Fruit fly (Drosophila melanogaster) whole organism, prepupa: ENCODE results near the gene CG33322.
A peak's percentile ranks its signal among the peaks of the same experiment; 100 is the strongest.

Experiments
- Blimp-1 ChIP-seq: fragments of 200-800 bp; sonication (Bioruptor generic); optimal IDR thresholded peaks from 3 replicates; lab custom pipeline; 2017; ENCODE audit warnings: missing biosample characterization, missing genetic modification characterization, mild to moderate bottlenecking, moderate library complexity, missing genetic modification reagents
- CG10631 ChIP-seq: fragments of 200-800 bp; sonication (Bioruptor generic); optimal IDR thresholded peaks from 2 replicates; lab custom pipeline; 2016; ENCODE audit warnings: missing biosample characterization, missing genetic modification characterization
- CG10669 ChIP-seq: fragments of 200-800 bp; sonication (Bioruptor generic); optimal IDR thresholded peaks from 3 replicates; lab custom pipeline; 2018; ENCODE audit warnings: missing biosample characterization, mild to moderate bottlenecking, missing genetic modification characterization, moderate library complexity
- CG11294 ChIP-seq: fragments of 200-800 bp; sonication (Bioruptor generic); IDR thresholded peaks from 2 replicates; pipeline ENCODE4 v1.3.6; 2022; ENCODE audit warnings: missing biosample characterization, missing genetic modification characterization
- CG11902 ChIP-seq: fragments of 200-800 bp; sonication (Bioruptor generic); optimal IDR thresholded peaks from 3 replicates; lab custom pipeline; 2016; ENCODE audit warnings: missing biosample characterization, missing genetic modification characterization
- CG16779 ChIP-seq: fragments of 200-800 bp; sonication (Bioruptor generic); optimal IDR thresholded peaks from 3 replicates; lab custom pipeline; 2017; ENCODE audit warnings: missing biosample characterization, mild to moderate bottlenecking, missing genetic modification characterization
- CG3032 ChIP-seq: fragments of 200-800 bp; optimal IDR thresholded peaks from 2 replicates; lab custom pipeline; 2019; ENCODE audit warnings: missing biosample characterization, mild to moderate bottlenecking, missing genetic modification characterization, moderate library complexity
- CG31627 ChIP-seq: fragments of 200-800 bp; sonication (Bioruptor generic); optimal IDR thresholded peaks from 3 replicates; lab custom pipeline; 2016; ENCODE audit warnings: missing biosample characterization, missing genetic modification characterization
- CG32006 ChIP-seq: fragments of 200-800 bp; sonication (Bioruptor generic); optimal IDR thresholded peaks from 3 replicates; lab custom pipeline; 2017; ENCODE audit warnings: missing biosample characterization, mild to moderate bottlenecking, missing genetic modification characterization
- CG34406 ChIP-seq: fragments of 200-800 bp; sonication (Bioruptor generic); optimal IDR thresholded peaks from 3 replicates; lab custom pipeline; 2016; ENCODE audit warnings: missing biosample characterization, missing genetic modification characterization
- CG3919 ChIP-seq: fragments of 200-800 bp; sonication (Bioruptor generic); optimal IDR thresholded peaks from 3 replicates; lab custom pipeline; 2016; ENCODE audit warnings: missing biosample characterization, missing genetic modification characterization
- CG4318 ChIP-seq: fragments of 200-800 bp; sonication (Bioruptor generic); optimal IDR thresholded peaks from 3 replicates; lab custom pipeline; 2017; ENCODE audit warnings: missing biosample characterization, mild to moderate bottlenecking, missing genetic modification characterization
- CG6163 ChIP-seq: fragments of 200-800 bp; sonication (Bioruptor generic); IDR thresholded peaks from 3 replicates; pipeline ENCODE4 v1.3.6; 2022; ENCODE audit warnings: missing biosample characterization, missing genetic modification characterization
- CG6276 ChIP-seq: fragments of 200-800 bp; sonication (Bioruptor generic); optimal IDR thresholded peaks from 2 replicates; lab custom pipeline; 2017; ENCODE audit warnings: missing biosample characterization, mild to moderate bottlenecking, missing genetic modification characterization
- CG6792 ChIP-seq: fragments of 200-800 bp; sonication (Bioruptor generic); optimal IDR thresholded peaks from 3 replicates; lab custom pipeline; 2016; ENCODE audit warnings: missing biosample characterization, missing genetic modification characterization
- CG6808 ChIP-seq: fragments of 200-800 bp; sonication (Bioruptor generic); optimal IDR thresholded peaks from 3 replicates; lab custom pipeline; 2017; ENCODE audit warnings: missing biosample characterization, missing genetic modification characterization, mild to moderate bottlenecking, moderate library complexity, missing genetic modification reagents
- CG6854 ChIP-seq: fragments of 200-800 bp; sonication (Bioruptor generic); optimal IDR thresholded peaks from 2 replicates; lab custom pipeline; 2017; ENCODE audit warnings: missing biosample characterization, mild to moderate bottlenecking, missing genetic modification characterization
- CG8119 ChIP-seq: fragments of 200-800 bp; sonication (Bioruptor generic); IDR thresholded peaks from 3 replicates; pipeline ENCODE4 v1.3.6; 2022; ENCODE audit warnings: missing biosample characterization, missing genetic modification characterization
- CG8319 ChIP-seq: fragments of 200-800 bp; sonication (Bioruptor generic); optimal IDR thresholded peaks from 3 replicates; lab custom pipeline; 2016; ENCODE audit warnings: missing biosample characterization, missing genetic modification characterization
- CG8632 ChIP-seq: fragments of 200-800 bp; sonication (Bioruptor generic); optimal IDR thresholded peaks from 3 replicates; lab custom pipeline; 2016; ENCODE audit warnings: missing biosample characterization, missing genetic modification characterization
- CG9139 ChIP-seq: fragments of 200-800 bp; sonication (Bioruptor generic); optimal IDR thresholded peaks from 3 replicates; lab custom pipeline; 2017; ENCODE audit warnings: missing biosample characterization, mild to moderate bottlenecking, missing genetic modification characterization
- Eip75B ChIP-seq: fragments of 200-800 bp; sonication (Bioruptor generic); optimal IDR thresholded peaks from 3 replicates; lab custom pipeline; 2016; ENCODE audit warnings: missing biosample characterization, missing genetic modification characterization
- Eip78C ChIP-seq: fragments of 200-800 bp; sonication (Bioruptor generic); peaks from one replicate; lab custom pipeline; 2016; ENCODE audit warnings: missing biosample characterization, missing genetic modification characterization
- Ets21C ChIP-seq: fragments of 200-800 bp; sonication (Bioruptor generic); optimal IDR thresholded peaks from 3 replicates; lab custom pipeline; 2016; ENCODE audit warnings: missing biosample characterization, missing genetic modification characterization
- Ets96B ChIP-seq: fragments of 200-800 bp; optimal IDR thresholded peaks from 2 replicates; lab custom pipeline; 2019; ENCODE audit warnings: missing biosample characterization, mild to moderate bottlenecking, missing genetic modification characterization, moderate library complexity
- Gug ChIP-seq: fragments of 200-800 bp; sonication (Bioruptor generic); IDR thresholded peaks from 2 replicates; pipeline ENCODE4 v1.3.6; 2022; ENCODE audit warnings: missing biosample characterization, missing genetic modification characterization
- Hr4 ChIP-seq: fragments of 200-800 bp; sonication (Bioruptor generic); optimal IDR thresholded peaks from 3 replicates; lab custom pipeline; 2016; ENCODE audit warnings: missing biosample characterization, missing genetic modification characterization
- Lpt ChIP-seq: fragments of 200-800 bp; sonication (Bioruptor generic); optimal IDR thresholded peaks from 3 replicates; lab custom pipeline; 2016; ENCODE audit warnings: missing biosample characterization, missing genetic modification characterization
- Met ChIP-seq: fragments of 200-800 bp; sonication (Bioruptor generic); optimal IDR thresholded peaks from 3 replicates; lab custom pipeline; 2016; ENCODE audit warnings: missing biosample characterization, missing genetic modification characterization
- OdsH ChIP-seq: fragments of 200-800 bp; sonication (Bioruptor generic); optimal IDR thresholded peaks from 3 replicates; lab custom pipeline; 2016; ENCODE audit warnings: missing biosample characterization, missing genetic modification characterization
- Sox14 ChIP-seq: fragments of 200-800 bp; sonication (Bioruptor generic); optimal IDR thresholded peaks from 3 replicates; lab custom pipeline; 2016; ENCODE audit warnings: missing biosample characterization, missing genetic modification characterization
- Sox15 ChIP-seq: fragments of 200-800 bp; sonication (Bioruptor generic); optimal IDR thresholded peaks from 3 replicates; lab custom pipeline; 2016; ENCODE audit warnings: missing biosample characterization, missing genetic modification characterization
- acj6 ChIP-seq: fragments of 200-800 bp; sonication (Bioruptor generic); optimal IDR thresholded peaks from 3 replicates; lab custom pipeline; 2016; ENCODE audit warnings: missing biosample characterization, missing genetic modification characterization
- dac ChIP-seq: fragments of 200-800 bp; sonication (Bioruptor generic); optimal IDR thresholded peaks from 2 replicates; lab custom pipeline; 2017; ENCODE audit warnings: missing biosample characterization, mild to moderate bottlenecking, missing genetic modification characterization
- dsx ChIP-seq: fragments of 200-800 bp; optimal IDR thresholded peaks from 3 replicates; lab custom pipeline; 2019; ENCODE audit warnings: missing biosample characterization, mild to moderate bottlenecking, missing genetic modification characterization, moderate library complexity; ENCODE audit not compliant: poor library complexity, severe bottlenecking
- eg ChIP-seq: fragments of 200-800 bp; sonication (Bioruptor generic); IDR thresholded peaks from 3 replicates; pipeline ENCODE4 v1.3.6; 2022; ENCODE audit warnings: missing biosample characterization, missing genetic modification characterization
- esn ChIP-seq: fragments of 200-800 bp; sonication (Bioruptor generic); optimal IDR thresholded peaks from 2 replicates; lab custom pipeline; 2016; ENCODE audit warnings: missing biosample characterization, mild to moderate bottlenecking, missing genetic modification characterization, moderate library complexity
- fd59A ChIP-seq: fragments of 200-800 bp; sonication (Bioruptor generic); optimal IDR thresholded peaks from 2 replicates; lab custom pipeline; 2017; ENCODE audit warnings: missing biosample characterization, mild to moderate bottlenecking, missing genetic modification characterization, missing genetic modification reagents
- fd85E ChIP-seq: fragments of 200-800 bp; sonication (Bioruptor generic); optimal IDR thresholded peaks from 3 replicates; lab custom pipeline; 2016; ENCODE audit warnings: missing biosample characterization, missing genetic modification characterization
- fkh ChIP-seq: fragments of 200-800 bp; sonication (Bioruptor generic); optimal IDR thresholded peaks from 3 replicates; lab custom pipeline; 2017; ENCODE audit warnings: missing biosample characterization, mild to moderate bottlenecking, missing genetic modification characterization, moderate library complexity
- lz ChIP-seq: fragments of 200-800 bp; sonication (Bioruptor generic); optimal IDR thresholded peaks from 3 replicates; lab custom pipeline; 2016; ENCODE audit warnings: missing biosample characterization, missing genetic modification characterization
- net ChIP-seq: fragments of 200-800 bp; sonication (Bioruptor generic); optimal IDR thresholded peaks from 3 replicates; lab custom pipeline; 2016; ENCODE audit warnings: missing biosample characterization, missing genetic modification characterization
- salr ChIP-seq, 2 experiments: fragments of 200-800 bp; sonication (Bioruptor generic); optimal IDR thresholded peaks; 3 replicates each; lab custom pipeline; 2016 to 2018; ENCODE audit warnings: missing biosample characterization in 2 of 2, missing genetic modification characterization in 2 of 2, mild to moderate bottlenecking in 1 of 2
- spab ChIP-seq: fragments of 200-800 bp; sonication (Bioruptor generic); optimal IDR thresholded peaks from 2 replicates; lab custom pipeline; 2017; ENCODE audit warnings: missing biosample characterization, mild to moderate bottlenecking, missing genetic modification characterization, missing genetic modification reagents
- ss ChIP-seq, 2 experiments: fragments of 200-800 bp; sonication (Bioruptor generic); optimal IDR thresholded peaks; 2 replicates in 1 of 2; 3 replicates in 1 of 2; lab custom pipeline; 2017 to 2018; ENCODE audit warnings: mild to moderate bottlenecking in 2 of 2, missing biosample characterization in 2 of 2, missing genetic modification characterization in 2 of 2, moderate library complexity in 1 of 2
- vri ChIP-seq: fragments of 200-800 bp; sonication (Bioruptor generic); optimal IDR thresholded peaks from 3 replicates; lab custom pipeline; 2016; ENCODE audit warnings: missing biosample characterization, mild to moderate bottlenecking, missing genetic modification characterization

Gene CG33322

DNA sequence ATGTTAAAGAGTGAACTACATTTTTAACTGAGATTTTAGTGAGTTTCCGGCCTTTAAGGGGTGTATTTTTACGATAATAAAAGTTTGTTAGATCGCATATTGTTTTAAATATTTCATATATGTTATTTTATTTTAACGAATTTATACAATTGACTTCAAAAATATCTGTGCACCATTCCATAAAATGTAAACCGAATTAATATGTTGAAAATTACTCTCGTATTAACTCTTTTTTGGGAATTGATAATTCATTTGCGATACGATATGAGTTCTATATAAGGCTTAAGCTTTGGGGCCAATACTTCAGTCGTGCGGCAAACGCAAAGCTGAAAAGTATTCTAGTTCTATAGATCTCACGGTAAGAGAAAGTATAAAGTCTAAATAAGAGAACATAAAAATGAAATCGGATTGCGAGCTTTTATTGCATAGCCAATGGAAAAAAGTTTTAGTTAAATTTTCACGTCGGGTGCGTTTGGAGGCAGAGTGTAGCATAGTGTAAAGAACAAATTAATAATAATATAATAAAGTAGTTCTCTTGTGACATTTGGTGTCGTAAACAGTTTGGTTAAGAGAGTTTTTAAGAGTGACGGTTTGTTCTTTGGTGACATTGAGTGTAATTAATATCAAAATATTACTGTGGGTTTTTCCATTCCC, 8.2 kb upstream of the CG33322 start:
- TF ChIP-seq CG8319 = no peak
- no peak for TF ChIP-seq dac (GFP tag; lab: Kevin White, UChicago)
- TF ChIP-seq fkh (GFP tag; lab: Kevin White, UChicago) = no peak
- no peak for TF ChIP-seq net (GFP tag; lab: Kevin White, UChicago)
- no peak for TF ChIP-seq CG6854 (GFP tag; lab: Kevin White, UChicago)
- no peak for TF ChIP-seq CG4318
- TF ChIP-seq Eip78C (GFP tag; lab: Kevin White, UChicago) = peak; percentile 33
- no peak for TF ChIP-seq fd59A
- no peak for TF ChIP-seq CG34406 (GFP tag; lab: Kevin White, UChicago)
- TF ChIP-seq, all 60 proteins: peak for 1

DNA sequence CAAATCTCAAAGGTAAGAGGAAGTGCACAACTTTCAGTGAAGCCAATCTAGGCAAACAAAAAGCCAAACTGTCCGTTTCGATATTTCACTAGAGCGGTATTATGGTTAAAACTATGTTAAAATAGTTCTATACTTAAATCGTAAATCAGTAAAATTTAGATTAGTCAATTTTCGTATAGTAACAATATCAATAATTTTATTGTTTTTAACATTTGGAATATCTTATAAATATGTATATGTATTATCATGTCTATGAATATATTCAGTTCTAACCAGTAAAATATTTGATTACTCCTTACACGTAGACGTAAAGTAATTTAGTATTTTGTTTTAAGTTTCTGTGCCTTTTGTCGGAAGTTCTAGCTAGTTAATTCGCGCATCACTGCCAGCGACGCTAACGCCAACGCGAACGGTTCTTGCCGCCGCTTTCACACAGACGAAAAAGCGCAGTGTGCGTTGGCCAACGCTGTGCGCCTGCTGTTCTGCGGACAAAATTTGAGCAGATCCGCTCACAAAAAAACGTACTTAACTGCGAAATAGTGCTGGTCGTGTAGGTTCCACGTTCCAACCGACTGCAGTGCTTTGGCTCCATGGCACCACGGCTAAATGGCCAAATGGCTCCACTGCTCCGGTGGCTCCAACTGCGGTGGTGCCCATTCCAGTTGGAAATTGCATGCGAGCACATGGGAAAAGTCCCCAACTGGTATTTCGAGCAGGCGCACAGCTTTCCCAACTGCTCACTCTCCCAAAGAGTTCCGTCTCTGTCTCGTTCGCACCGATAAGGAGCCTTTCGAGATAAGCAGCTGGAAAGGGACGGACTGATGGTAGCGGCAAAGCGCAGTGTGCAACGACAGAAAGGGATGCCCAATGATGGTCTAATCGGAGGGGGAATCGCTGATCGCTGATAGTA, 7.4 kb upstream of the CG33322 start:
- TF ChIP-seq CG6163 (GFP tag; lab: Robert Waterston, UW) (peak; percentile 73; the same call in 2 of the 3 replicates), CG6276 (GFP tag; lab: Kevin White, UChicago) (no peak), dac (GFP tag; lab: Kevin White, UChicago) (peak; percentile 3), spab (GFP tag; lab: Kevin White, UChicago) (peak; percentile 11), CG9139 (GFP tag; lab: Kevin White, UChicago) (peak; percentile 56), Hr4 (GFP tag; lab: Kevin White, UChicago) (no peak), Ets96B (no peak), fd59A (peak; percentile 32), CG8632 (no peak), Gug (GFP tag; lab: Robert Waterston, UW) (peak; percentile 28; the same call in 1 of the 2 replicates), CG8119 (GFP tag; lab: Robert Waterston, UW) (peak; percentile 40; the same call in 1 of the 3 replicates), Eip75B (GFP tag; lab: Kevin White, UChicago) (no peak), esn (peak; percentile 20), salr (GFP tag; optimal IDR thresholded peaks at IDR 0.05; lab: Kevin White, UChicago) (peak in 1 of 2 experiments; percentile 18), CG31627 (GFP tag; lab: Kevin White, UChicago) (no peak), fkh (GFP tag; lab: Kevin White, UChicago) (no peak), CG3032 (tag; lab: Kevin White, UChicago) (no peak), OdsH (GFP tag; lab: Kevin White, UChicago) (no peak), CG6808 (peak; percentile 99), Lpt (GFP tag; lab: Kevin White, UChicago) (no peak), fd85E (GFP tag; lab: Kevin White, UChicago) (no peak), CG16779 (tag; lab: Kevin White, UChicago) (peak; percentile 2), CG8319 (no peak), dsx (GFP tag; lab: Kevin White, UChicago) (peak; percentile 32), ss (GFP tag; optimal IDR thresholded peaks at IDR 0.05; lab: Kevin White, UChicago) (peak; percentile 32 to 41), CG32006 (GFP tag; lab: Kevin White, UChicago) (peak; percentile 44), CG3919 (peak; percentile 37), Blimp-1 (GFP tag; lab: Kevin White, UChicago) (no peak), CG11902 (GFP tag; lab: Kevin White, UChicago) (no peak), Ets21C (GFP tag; lab: Kevin White, UChicago) (no peak), CG6792 (GFP tag; lab: Kevin White, UChicago) (no peak), CG10669 (no peak), acj6 (GFP tag; lab: Kevin White, UChicago) (peak; percentile 22), Sox15 (GFP tag; lab: Kevin White, UChicago) (no peak), Eip78C (GFP tag; lab: Kevin White, UChicago) (peak; percentile 59), eg (GFP tag; lab: Robert Waterston, UW) (no peak), CG10631 (GFP tag; lab: Kevin White, UChicago) (peak; percentile 34), Sox14 (peak; percentile 44), Met (GFP tag; lab: Kevin White, UChicago) (no peak), lz (GFP tag; lab: Kevin White, UChicago) (no peak), vri (GFP tag; lab: Kevin White, UChicago) (peak; percentile 85), CG11294 (GFP tag; lab: Robert Waterston, UW) (no peak)
